Fruit fly (Drosophila melanogaster): Measurements from ENCODE around the gene CG32750.

Gene CG32750

dm6 chrX:6224225-6225190 is 28.3 kb upstream of the CG32750 start, which contains the start of gene sqh (continued):
- TF ChIP-seq CG1647 (GFP tag; optimal IDR thresholded peaks at IDR 0.05): peak; percentile 58
- TF ChIP-seq CG6272 (GFP tag; IDR thresholded peaks at IDR 0.05): peak; percentile 87
- peak in 1 of 3 experiments; percentile 84 for TF ChIP-seq lola (GFP tag; optimal IDR thresholded peaks at IDR 0.05)
- peak; percentile 64 to 90 for TF ChIP-seq Hr51 (GFP tag; optimal IDR thresholded peaks at IDR 0.05)
- peak; percentile 92 for TF ChIP-seq CG14441 (GFP tag; IDR thresholded peaks at IDR 0.05)
- TF ChIP-seq Dbx (GFP tag; IDR thresholded peaks at IDR 0.05): peak; percentile 92
- TF ChIP-seq CG17385 (GFP tag; optimal IDR thresholded peaks at IDR 0.05): peak; percentile 84
- no peak for TF ChIP-seq Side (GFP tag; optimal IDR thresholded peaks at IDR 0.05)
- TF ChIP-seq stc (GFP tag; IDR thresholded peaks at IDR 0.05): peak; percentile 90
- no peak for TF ChIP-seq fru (optimal IDR thresholded peaks at IDR 0.05)
- TF ChIP-seq CG11085 (GFP tag; IDR thresholded peaks at IDR 0.05): peak; percentile 79
- TF ChIP-seq NFAT (GFP tag; IDR thresholded peaks at IDR 0.05): peak; percentile 84
- TF ChIP-seq zen (tag; optimal IDR thresholded peaks at IDR 0.05): peak; percentile 70
- peak; percentile 69; the same call in 1 of the 2 replicates for TF ChIP-seq bowl (GFP tag; IDR thresholded peaks at IDR 0.05)
- no peak for TF ChIP-seq Hr39 (optimal IDR thresholded peaks at IDR 0.05)
- peak; percentile 23 for TF ChIP-seq bab2 (GFP tag; optimal IDR thresholded peaks at IDR 0.05)
- peak; percentile 84 for TF ChIP-seq CG1233 (GFP tag; optimal IDR thresholded peaks at IDR 0.05)
- TF ChIP-seq CG5245 (GFP tag; optimal IDR thresholded peaks at IDR 0.05): peak; percentile 58
- peak; percentile 92 for TF ChIP-seq CG7839 (tag; optimal IDR thresholded peaks at IDR 0.05)
- TF ChIP-seq pum (GFP tag; optimal IDR thresholded peaks at IDR 0.05): peak; percentile 35
- peak; percentile 78 for TF ChIP-seq C15 (GFP tag; IDR thresholded peaks at IDR 0.05)
- peak; percentile 71 for TF ChIP-seq Max (GFP tag; optimal IDR thresholded peaks at IDR 0.05)
- TF ChIP-seq CG7357 (GFP tag; IDR thresholded peaks at IDR 0.05): peak; percentile 84
- TF ChIP-seq CG10274 (GFP tag; optimal IDR thresholded peaks at IDR 0.05): peak; percentile 69
- no peak for TF ChIP-seq Dp (GFP tag; optimal IDR thresholded peaks at IDR 0.05)
- TF ChIP-seq Atf3 (GFP tag; optimal IDR thresholded peaks at IDR 0.05): peak; percentile 44
- TF ChIP-seq bcd (GFP tag; optimal IDR thresholded peaks at IDR 0.05): peak; percentile 92
- no peak for TF ChIP-seq Jarid2 (GFP tag; optimal IDR thresholded peaks at IDR 0.05)
- peak; percentile 47 for TF ChIP-seq tup (GFP tag; optimal IDR thresholded peaks at IDR 0.05)
- peak; percentile 79 for TF ChIP-seq gsb-n (tag; optimal IDR thresholded peaks at IDR 0.05)
- TF ChIP-seq Oli (tag; optimal IDR thresholded peaks at IDR 0.05): peak; percentile 90
- TF ChIP-seq Dll (GFP tag; IDR thresholded peaks at IDR 0.05; ENCODE audit: partially characterized antibody): no peak
- TF ChIP-seq Gug (GFP tag; IDR thresholded peaks at IDR 0.05): peak; percentile 91
- TF ChIP-seq CG10147 (GFP tag; optimal IDR thresholded peaks at IDR 0.05): peak; percentile 74
- TF ChIP-seq Fer2 (tag; optimal IDR thresholded peaks at IDR 0.05): peak; percentile 78
- TF ChIP-seq CG17612 (GFP tag; IDR thresholded peaks at IDR 0.05): peak; percentile 61
- TF ChIP-seq tio (GFP tag; optimal IDR thresholded peaks at IDR 0.05): no peak
- TF ChIP-seq CG18619 (GFP tag; optimal IDR thresholded peaks at IDR 0.05): peak; percentile 93
- TF ChIP-seq CG7928 (GFP tag; optimal IDR thresholded peaks at IDR 0.05): peak; percentile 44
- TF ChIP-seq ken (GFP tag; IDR thresholded peaks at IDR 0.05): peak; percentile 92
- TF ChIP-seq MTF-1 (GFP tag; optimal IDR thresholded peaks at IDR 0.05; ENCODE audit: borderline replicate concordance): peak; percentile 47
- no peak for TF ChIP-seq en (GFP tag; optimal IDR thresholded peaks at IDR 0.05)
- peak; percentile 92 for TF ChIP-seq Drgx (GFP tag; IDR thresholded peaks at IDR 0.05)
- peak in 1 of 2 experiments; percentile 48 for TF ChIP-seq crp (GFP tag; optimal IDR thresholded peaks at IDR 0.05)
- TF ChIP-seq CG7372 (GFP tag; IDR thresholded peaks at IDR 0.05): peak; percentile 87
- peak; percentile 19 for TF ChIP-seq repo (GFP tag; optimal IDR thresholded peaks at IDR 0.05)
- TF ChIP-seq CG14667 (GFP tag; IDR thresholded peaks at IDR 0.05): peak; percentile 84
- TF ChIP-seq CG3281 (GFP tag; optimal IDR thresholded peaks at IDR 0.05): peak; percentile 83
- peak; percentile 85 for TF ChIP-seq az2 (GFP tag; optimal IDR thresholded peaks at IDR 0.05)
